Fruit fly (Drosophila melanogaster): ENCODE data around the gene CG5715.

- TF ChIP-seq Dll (optimal IDR thresholded peaks at IDR 0.05) (no peak), EcR (GFP tag; optimal IDR thresholded peaks at IDR 0.05) (peak in 1 of 2 experiments; percentile 44)
Measured at dm6 chr3R:24267580-24268202, 26.5 kb downstream of the CG5715 start.
